Fruit fly (Drosophila melanogaster) whole organism, prepupa: ENCODE results near the gene Est-P.

Source experiments
- CG10669 ChIP-seq: fragments of 200-800 bp; sonication (Bioruptor generic); optimal IDR thresholded peaks from 3 replicates; lab custom pipeline; 2018; ENCODE audit warnings: missing biosample characterization, mild to moderate bottlenecking, missing genetic modification characterization, moderate library complexity
- CG11294 ChIP-seq: fragments of 200-800 bp; sonication (Bioruptor generic); IDR thresholded peaks from 2 replicates; pipeline ENCODE4 v1.3.6; 2022; ENCODE audit warnings: missing biosample characterization, missing genetic modification characterization
- CG11902 ChIP-seq: fragments of 200-800 bp; sonication (Bioruptor generic); optimal IDR thresholded peaks from 3 replicates; lab custom pipeline; 2016; ENCODE audit warnings: missing biosample characterization, missing genetic modification characterization
- CG1621 ChIP-seq: fragments of 200-800 bp; sonication (Bioruptor generic); optimal IDR thresholded peaks from 3 replicates; lab custom pipeline; 2018; ENCODE audit warnings: missing biosample characterization, mild to moderate bottlenecking, missing genetic modification characterization
- CG16779 ChIP-seq: fragments of 200-800 bp; sonication (Bioruptor generic); optimal IDR thresholded peaks from 3 replicates; lab custom pipeline; 2017; ENCODE audit warnings: missing biosample characterization, mild to moderate bottlenecking, missing genetic modification characterization
- CG3032 ChIP-seq: fragments of 200-800 bp; optimal IDR thresholded peaks from 2 replicates; lab custom pipeline; 2019; ENCODE audit warnings: missing biosample characterization, mild to moderate bottlenecking, missing genetic modification characterization, moderate library complexity
- CG31627 ChIP-seq: fragments of 200-800 bp; sonication (Bioruptor generic); optimal IDR thresholded peaks from 3 replicates; lab custom pipeline; 2016; ENCODE audit warnings: missing biosample characterization, missing genetic modification characterization
- CG34406 ChIP-seq: fragments of 200-800 bp; sonication (Bioruptor generic); optimal IDR thresholded peaks from 3 replicates; lab custom pipeline; 2016; ENCODE audit warnings: missing biosample characterization, missing genetic modification characterization
- CG3919 ChIP-seq: fragments of 200-800 bp; sonication (Bioruptor generic); optimal IDR thresholded peaks from 3 replicates; lab custom pipeline; 2016; ENCODE audit warnings: missing biosample characterization, missing genetic modification characterization
- CG4318 ChIP-seq: fragments of 200-800 bp; sonication (Bioruptor generic); optimal IDR thresholded peaks from 3 replicates; lab custom pipeline; 2017; ENCODE audit warnings: missing biosample characterization, mild to moderate bottlenecking, missing genetic modification characterization
- CG6163 ChIP-seq: fragments of 200-800 bp; sonication (Bioruptor generic); IDR thresholded peaks from 3 replicates; pipeline ENCODE4 v1.3.6; 2022; ENCODE audit warnings: missing biosample characterization, missing genetic modification characterization
- CG6792 ChIP-seq: fragments of 200-800 bp; sonication (Bioruptor generic); optimal IDR thresholded peaks from 3 replicates; lab custom pipeline; 2016; ENCODE audit warnings: missing biosample characterization, missing genetic modification characterization
- CG6854 ChIP-seq: fragments of 200-800 bp; sonication (Bioruptor generic); optimal IDR thresholded peaks from 2 replicates; lab custom pipeline; 2017; ENCODE audit warnings: missing biosample characterization, mild to moderate bottlenecking, missing genetic modification characterization
- CG7368 ChIP-seq: fragments of 200-800 bp; sonication (Bioruptor generic); optimal IDR thresholded peaks from 3 replicates; lab custom pipeline; 2016; ENCODE audit warnings: missing biosample characterization, missing genetic modification characterization
- CG8632 ChIP-seq: fragments of 200-800 bp; sonication (Bioruptor generic); optimal IDR thresholded peaks from 3 replicates; lab custom pipeline; 2016; ENCODE audit warnings: missing biosample characterization, missing genetic modification characterization
- Eip78C ChIP-seq: fragments of 200-800 bp; sonication (Bioruptor generic); peaks from one replicate; lab custom pipeline; 2016; ENCODE audit warnings: missing biosample characterization, missing genetic modification characterization
- Eip93F ChIP-seq: fragments of 200-800 bp; sonication (Bioruptor generic); optimal IDR thresholded peaks from 2 replicates; lab custom pipeline; 2016; ENCODE audit warnings: missing biosample characterization, mild to moderate bottlenecking, missing genetic modification characterization
- Ets96B ChIP-seq: fragments of 200-800 bp; optimal IDR thresholded peaks from 2 replicates; lab custom pipeline; 2019; ENCODE audit warnings: missing biosample characterization, mild to moderate bottlenecking, missing genetic modification characterization, moderate library complexity
- Gug ChIP-seq: fragments of 200-800 bp; sonication (Bioruptor generic); IDR thresholded peaks from 2 replicates; pipeline ENCODE4 v1.3.6; 2022; ENCODE audit warnings: missing biosample characterization, missing genetic modification characterization
- Hr38 ChIP-seq: sonication (Bioruptor generic); optimal IDR thresholded peaks from 2 replicates; lab custom pipeline; 2016; ENCODE audit warnings: missing biosample characterization, missing genetic modification characterization
- Hr4 ChIP-seq: fragments of 200-800 bp; sonication (Bioruptor generic); optimal IDR thresholded peaks from 3 replicates; lab custom pipeline; 2016; ENCODE audit warnings: missing biosample characterization, missing genetic modification characterization
- Lpt ChIP-seq: fragments of 200-800 bp; sonication (Bioruptor generic); optimal IDR thresholded peaks from 3 replicates; lab custom pipeline; 2016; ENCODE audit warnings: missing biosample characterization, missing genetic modification characterization
- Met ChIP-seq: fragments of 200-800 bp; sonication (Bioruptor generic); optimal IDR thresholded peaks from 3 replicates; lab custom pipeline; 2016; ENCODE audit warnings: missing biosample characterization, missing genetic modification characterization
- Smox ChIP-seq: fragments of 200-800 bp; sonication (Bioruptor generic); optimal IDR thresholded peaks from 3 replicates; lab custom pipeline; 2016; ENCODE audit warnings: missing biosample characterization, missing genetic modification characterization
- Sox102F ChIP-seq: fragments of 200-800 bp; sonication (Bioruptor generic); optimal IDR thresholded peaks from 2 replicates; lab custom pipeline; 2016; ENCODE audit warnings: missing biosample characterization, mild to moderate bottlenecking, missing genetic modification characterization
- Sox14 ChIP-seq: fragments of 200-800 bp; sonication (Bioruptor generic); optimal IDR thresholded peaks from 3 replicates; lab custom pipeline; 2016; ENCODE audit warnings: missing biosample characterization, missing genetic modification characterization
- achi ChIP-seq: fragments of 200-800 bp; sonication (Bioruptor generic); optimal IDR thresholded peaks from 3 replicates; lab custom pipeline; 2016; ENCODE audit warnings: missing biosample characterization, missing genetic modification characterization
- dsx ChIP-seq: fragments of 200-800 bp; optimal IDR thresholded peaks from 3 replicates; lab custom pipeline; 2019; ENCODE audit warnings: missing biosample characterization, mild to moderate bottlenecking, missing genetic modification characterization, moderate library complexity; ENCODE audit not compliant: poor library complexity, severe bottlenecking
- eg ChIP-seq: fragments of 200-800 bp; sonication (Bioruptor generic); IDR thresholded peaks from 3 replicates; pipeline ENCODE4 v1.3.6; 2022; ENCODE audit warnings: missing biosample characterization, missing genetic modification characterization
- esn ChIP-seq: fragments of 200-800 bp; sonication (Bioruptor generic); optimal IDR thresholded peaks from 2 replicates; lab custom pipeline; 2016; ENCODE audit warnings: missing biosample characterization, mild to moderate bottlenecking, missing genetic modification characterization, moderate library complexity
- fd59A ChIP-seq: fragments of 200-800 bp; sonication (Bioruptor generic); optimal IDR thresholded peaks from 2 replicates; lab custom pipeline; 2017; ENCODE audit warnings: missing biosample characterization, mild to moderate bottlenecking, missing genetic modification characterization, missing genetic modification reagents
- fd85E ChIP-seq: fragments of 200-800 bp; sonication (Bioruptor generic); optimal IDR thresholded peaks from 3 replicates; lab custom pipeline; 2016; ENCODE audit warnings: missing biosample characterization, missing genetic modification characterization
- lz ChIP-seq: fragments of 200-800 bp; sonication (Bioruptor generic); optimal IDR thresholded peaks from 3 replicates; lab custom pipeline; 2016; ENCODE audit warnings: missing biosample characterization, missing genetic modification characterization
- net ChIP-seq: fragments of 200-800 bp; sonication (Bioruptor generic); optimal IDR thresholded peaks from 3 replicates; lab custom pipeline; 2016; ENCODE audit warnings: missing biosample characterization, missing genetic modification characterization
- pdm3 ChIP-seq: fragments of 200-800 bp; sonication (Bioruptor generic); optimal IDR thresholded peaks from 3 replicates; lab custom pipeline; 2016; ENCODE audit warnings: missing biosample characterization, missing genetic modification characterization
- salr ChIP-seq, 2 experiments: fragments of 200-800 bp; sonication (Bioruptor generic); optimal IDR thresholded peaks; 3 replicates each; lab custom pipeline; 2016 to 2018; ENCODE audit warnings: missing biosample characterization in 2 of 2, missing genetic modification characterization in 2 of 2, mild to moderate bottlenecking in 1 of 2
- ss ChIP-seq, 2 experiments: fragments of 200-800 bp; sonication (Bioruptor generic); optimal IDR thresholded peaks; 2 replicates in 1 of 2; 3 replicates in 1 of 2; lab custom pipeline; 2017 to 2018; ENCODE audit warnings: mild to moderate bottlenecking in 2 of 2, missing biosample characterization in 2 of 2, missing genetic modification characterization in 2 of 2, moderate library complexity in 1 of 2
- svp ChIP-seq: fragments of 200-800 bp; sonication (Bioruptor generic); peaks from one replicate; lab custom pipeline; 2016; ENCODE audit warnings: missing biosample characterization, missing genetic modification characterization
- vri ChIP-seq: fragments of 200-800 bp; sonication (Bioruptor generic); optimal IDR thresholded peaks from 3 replicates; lab custom pipeline; 2016; ENCODE audit warnings: missing biosample characterization, mild to moderate bottlenecking, missing genetic modification characterization

Gene Est-P

dm6 chr3L:12185336-12185735 is 5.2 kb upstream of the Est-P start:
- TF ChIP-seq achi (GFP tag; lab: Kevin White, UChicago), result no peak
- no peak for TF ChIP-seq Sox102F (GFP tag; lab: Kevin White, UChicago)
- no peak for TF ChIP-seq CG4318 (GFP tag; lab: Kevin White, UChicago)
- TF ChIP-seq svp, result peak; percentile 71

dm6 chr3L:12188518-12188917 is 2.0 kb upstream of the Est-P start, which contains the start of gene Est-6:
Gene Est-6 (plus strand): TSS chr3L:12188818.
- TF ChIP-seq CG6163 (GFP tag; lab: Robert Waterston, UW) (no peak), CG16779 (tag; lab: Kevin White, UChicago) (no peak), dsx (no peak), CG3919 (GFP tag; lab: Kevin White, UChicago) (no peak), Met (no peak)

- TF ChIP-seq CG31627 (GFP tag; lab: Kevin White, UChicago) (no peak), CG10669 (GFP tag; lab: Kevin White, UChicago) (no peak), CG7368 (GFP tag; lab: Kevin White, UChicago) (no peak), fd85E (no peak)
Measured at dm6 chr3L:12193485-12193884, 3.0 kb downstream of the Est-P start, which contains the start of gene thoc6. Gene thoc6 (minus strand): TSS chr3L:12193688.

- TF ChIP-seq pdm3 (GFP tag; lab: Kevin White, UChicago) (no peak), fd59A (no peak), ss (GFP tag; optimal IDR thresholded peaks at IDR 0.05; lab: Kevin White, UChicago) (no peak), CG16779 (tag; lab: Kevin White, UChicago) (no peak), eg (GFP tag; lab: Robert Waterston, UW) (no peak), CG7368 (GFP tag; lab: Kevin White, UChicago) (no peak), Smox (GFP tag; lab: Kevin White, UChicago) (no peak), lz (no peak), Hr38 (GFP tag; lab: Kevin White, UChicago) (no peak), CG3032 (no peak), salr (GFP tag; optimal IDR thresholded peaks at IDR 0.05; lab: Kevin White, UChicago) (no peak), Ets96B (no peak), esn (GFP tag; lab: Kevin White, UChicago) (no peak), Gug (no peak), CG11902 (GFP tag; lab: Kevin White, UChicago) (no peak), Sox14 (GFP tag; lab: Kevin White, UChicago) (no peak)
Measured at dm6 chr3L:12197491-12197890, 7.0 kb downstream of the Est-P start, which contains the start of gene CG11529. Gene CG11529 (plus strand): TSS chr3L:12197791.

- TF ChIP-seq Hr4 (GFP tag; lab: Kevin White, UChicago), result no peak
Measured at dm6 chr3L:12202980-12203379, 12.4 kb downstream of the Est-P start.

- TF ChIP-seq Lpt (GFP tag; lab: Kevin White, UChicago) (no peak), achi (GFP tag; lab: Kevin White, UChicago) (no peak), CG3919 (GFP tag; lab: Kevin White, UChicago) (no peak), Eip93F (GFP tag; lab: Kevin White, UChicago) (no peak), CG1621 (tag; lab: Kevin White, UChicago) (no peak), CG6792 (GFP tag; lab: Kevin White, UChicago) (no peak), CG11294 (GFP tag; lab: Robert Waterston, UW) (no peak), Eip78C (GFP tag; lab: Kevin White, UChicago) (no peak), pdm3 (GFP tag; lab: Kevin White, UChicago) (no peak), CG3032 (no peak), CG7368 (GFP tag; lab: Kevin White, UChicago) (no peak), vri (no peak), CG11902 (GFP tag; lab: Kevin White, UChicago) (no peak), net (GFP tag; lab: Kevin White, UChicago) (no peak), Sox102F (GFP tag; lab: Kevin White, UChicago) (no peak), CG31627 (GFP tag; lab: Kevin White, UChicago) (no peak), CG8632 (no peak), CG6854 (GFP tag; lab: Kevin White, UChicago) (no peak), dsx (no peak), CG34406 (no peak)
Measured at dm6 chr3L:12203736-12204135, 13.2 kb downstream of the Est-P start, which contains the start of gene Ak1. Gene Ak1 (minus strand): TSS chr3L:12204082.
